Fruit fly (Drosophila melanogaster) whole organism, prepupa: ENCODE results near the gene Oatp33Ea.

Experiments used
- Blimp-1 ChIP-seq: fragments of 200-800 bp; sonication (Bioruptor generic); optimal IDR thresholded peaks from 3 replicates; lab custom pipeline; 2017; ENCODE audit warnings: missing biosample characterization, missing genetic modification characterization, mild to moderate bottlenecking, moderate library complexity, missing genetic modification reagents
- CG11762 ChIP-seq: fragments of 200-800 bp; sonication (Bioruptor generic); optimal IDR thresholded peaks from 3 replicates; lab custom pipeline; 2016; ENCODE audit warnings: missing biosample characterization, missing genetic modification characterization; ENCODE audit not compliant: insufficient read depth
- CG4318 ChIP-seq: fragments of 200-800 bp; sonication (Bioruptor generic); optimal IDR thresholded peaks from 3 replicates; lab custom pipeline; 2017; ENCODE audit warnings: missing biosample characterization, mild to moderate bottlenecking, missing genetic modification characterization
- CG6854 ChIP-seq: fragments of 200-800 bp; sonication (Bioruptor generic); optimal IDR thresholded peaks from 2 replicates; lab custom pipeline; 2017; ENCODE audit warnings: missing biosample characterization, mild to moderate bottlenecking, missing genetic modification characterization
- CG8632 ChIP-seq: fragments of 200-800 bp; sonication (Bioruptor generic); optimal IDR thresholded peaks from 3 replicates; lab custom pipeline; 2016; ENCODE audit warnings: missing biosample characterization, missing genetic modification characterization
- Gug ChIP-seq: fragments of 200-800 bp; sonication (Bioruptor generic); IDR thresholded peaks from 2 replicates; pipeline ENCODE4 v1.3.6; 2022; ENCODE audit warnings: missing biosample characterization, missing genetic modification characterization
- Hr38 ChIP-seq: sonication (Bioruptor generic); optimal IDR thresholded peaks from 2 replicates; lab custom pipeline; 2016; ENCODE audit warnings: missing biosample characterization, missing genetic modification characterization
- Lpt ChIP-seq: fragments of 200-800 bp; sonication (Bioruptor generic); optimal IDR thresholded peaks from 3 replicates; lab custom pipeline; 2016; ENCODE audit warnings: missing biosample characterization, missing genetic modification characterization
- Met ChIP-seq: fragments of 200-800 bp; sonication (Bioruptor generic); optimal IDR thresholded peaks from 3 replicates; lab custom pipeline; 2016; ENCODE audit warnings: missing biosample characterization, missing genetic modification characterization
- Smox ChIP-seq: fragments of 200-800 bp; sonication (Bioruptor generic); optimal IDR thresholded peaks from 3 replicates; lab custom pipeline; 2016; ENCODE audit warnings: missing biosample characterization, missing genetic modification characterization
- Sox102F ChIP-seq: fragments of 200-800 bp; sonication (Bioruptor generic); optimal IDR thresholded peaks from 2 replicates; lab custom pipeline; 2016; ENCODE audit warnings: missing biosample characterization, mild to moderate bottlenecking, missing genetic modification characterization
- cyc ChIP-seq: fragments of 200-800 bp; sonication (Bioruptor generic); optimal IDR thresholded peaks from 3 replicates; lab custom pipeline; 2016; ENCODE audit warnings: missing biosample characterization, missing genetic modification characterization
- fd85E ChIP-seq: fragments of 200-800 bp; sonication (Bioruptor generic); optimal IDR thresholded peaks from 3 replicates; lab custom pipeline; 2016; ENCODE audit warnings: missing biosample characterization, missing genetic modification characterization
- fkh ChIP-seq: fragments of 200-800 bp; sonication (Bioruptor generic); optimal IDR thresholded peaks from 3 replicates; lab custom pipeline; 2017; ENCODE audit warnings: missing biosample characterization, mild to moderate bottlenecking, missing genetic modification characterization, moderate library complexity

- TF ChIP-seq CG4318 (GFP tag; lab: Kevin White, UChicago) (no peak), CG6854 (peak; percentile 25), fkh (GFP tag; lab: Kevin White, UChicago) (no peak), Hr38 (GFP tag; lab: Kevin White, UChicago) (no peak), Smox (GFP tag; lab: Kevin White, UChicago) (peak; percentile 23), Sox102F (GFP tag; lab: Kevin White, UChicago) (peak; percentile 48), Blimp-1 (GFP tag; lab: Kevin White, UChicago) (peak; percentile 27), CG8632 (peak; percentile 68), Met (peak; percentile 63), fd85E (GFP tag; lab: Kevin White, UChicago) (no peak), Gug (GFP tag; lab: Robert Waterston, UW) (no peak), CG11762 (GFP tag; lab: Kevin White, UChicago) (no peak), Lpt (GFP tag; lab: Kevin White, UChicago) (peak; percentile 30), cyc (GFP tag; lab: Kevin White, UChicago) (peak; percentile 26)
Observed at dm6 chr2L:12427487-12428101, 18.1 kb downstream of the Oatp33Ea start, which contains the start of the genes CG5446 and Trm1.
